Fruit fly (Drosophila melanogaster) whole organism, pupa: ENCODE measurements around the gene Swt1.

ENCODE experiments used
- CG10348 ChIP-seq: fragments of 200-800 bp; sonication (Bioruptor generic); IDR thresholded peaks from 2 replicates; pipeline ENCODE4 v1.3.6; 2022; ENCODE audit warnings: missing biosample characterization, missing genetic modification characterization
- CG12605 ChIP-seq: fragments of 200-800 bp; sonication (Bioruptor generic); IDR thresholded peaks from 2 replicates; pipeline ENCODE4 v1.3.6; 2022; ENCODE audit warnings: missing biosample characterization, missing genetic modification characterization
- CG13204 ChIP-seq: fragments of 200-800 bp; sonication (Bioruptor generic); optimal IDR thresholded peaks from 2 replicates; lab custom pipeline; 2018; ENCODE audit warnings: missing biosample characterization, mild to moderate bottlenecking, missing genetic modification characterization, moderate library complexity
- CG14655 ChIP-seq: fragments of 200-800 bp; sonication (Bioruptor generic); optimal IDR thresholded peaks from 3 replicates; lab custom pipeline; 2017; ENCODE audit warnings: mild to moderate bottlenecking, missing biosample characterization, missing genetic modification reagents, missing genetic modification characterization
- CG15710 ChIP-seq: fragments of 200-800 bp; sonication (Bioruptor generic); optimal IDR thresholded peaks from 2 replicates; lab custom pipeline; 2018; ENCODE audit warnings: missing biosample characterization, mild to moderate bottlenecking, missing genetic modification characterization, moderate library complexity
- CG17806 ChIP-seq: fragments of 200-800 bp; sonication (Bioruptor generic); optimal IDR thresholded peaks from 2 replicates; lab custom pipeline; 2018; ENCODE audit warnings: missing biosample characterization, mild to moderate bottlenecking, missing genetic modification characterization, moderate library complexity
- CG32121 ChIP-seq: fragments of 200-800 bp; sonication (Bioruptor generic); IDR thresholded peaks from 2 replicates; pipeline ENCODE4 v1.3.6; 2022; ENCODE audit warnings: missing biosample characterization, missing genetic modification characterization
- CG34367 ChIP-seq: fragments of 200-800 bp; sonication (Bioruptor generic); optimal IDR thresholded peaks from 2 replicates; lab custom pipeline; 2018; ENCODE audit warnings: missing biosample characterization, mild to moderate bottlenecking, missing genetic modification characterization
- CG4496 ChIP-seq: fragments of 200-800 bp; sonication (Bioruptor generic); IDR thresholded peaks from 3 replicates; pipeline ENCODE4 v1.3.6; 2022; ENCODE audit warnings: missing biosample characterization, missing genetic modification characterization
- CG8159 ChIP-seq: fragments of 200-800 bp; sonication (Bioruptor generic); optimal IDR thresholded peaks from 3 replicates; lab custom pipeline; 2018; ENCODE audit warnings: missing biosample characterization, mild to moderate bottlenecking, missing genetic modification characterization, moderate library complexity
- CG8301 ChIP-seq: fragments of 200-800 bp; sonication (Bioruptor generic); optimal IDR thresholded peaks from 2 replicates; lab custom pipeline; 2018; ENCODE audit warnings: missing biosample characterization, mild to moderate bottlenecking, missing genetic modification characterization
- CG9948 ChIP-seq: fragments of 200-800 bp; sonication (Bioruptor generic); optimal IDR thresholded peaks from 2 replicates; lab custom pipeline; 2018; ENCODE audit warnings: missing biosample characterization, mild to moderate bottlenecking, missing genetic modification characterization, moderate library complexity
- D1 ChIP-seq: fragments of 200-800 bp; sonication (Bioruptor generic); optimal IDR thresholded peaks from 2 replicates; lab custom pipeline; 2018; ENCODE audit warnings: missing biosample characterization, mild to moderate bottlenecking, missing genetic modification characterization, moderate library complexity
- EcR ChIP-seq: fragments of 200-800 bp; sonication (Bioruptor generic); optimal IDR thresholded peaks from 3 replicates; lab custom pipeline; 2019; ENCODE audit warnings: missing biosample characterization, missing genetic modification characterization, mild to moderate bottlenecking, moderate library complexity, missing genetic modification reagents
- Ets98B ChIP-seq: fragments of 200-800 bp; sonication (Bioruptor generic); IDR thresholded peaks from 2 replicates; pipeline ENCODE4 v1.3.6; 2022; ENCODE audit warnings: missing biosample characterization, missing genetic modification characterization
- Pif1A ChIP-seq: fragments of 200-800 bp; sonication (Bioruptor generic); optimal IDR thresholded peaks from 3 replicates; lab custom pipeline; 2016; ENCODE audit warnings: missing biosample characterization, missing genetic modification characterization
- Pif1B ChIP-seq: fragments of 200-800 bp; sonication (Bioruptor generic); optimal IDR thresholded peaks from 3 replicates; lab custom pipeline; 2016; ENCODE audit warnings: missing biosample characterization, missing genetic modification characterization
- Snoo ChIP-seq: fragments of 200-800 bp; sonication (Bioruptor generic); optimal IDR thresholded peaks from 3 replicates; lab custom pipeline; 2017; ENCODE audit warnings: missing biosample characterization, mild to moderate bottlenecking, missing genetic modification characterization, inconsistent platforms
- fd96Ca ChIP-seq: fragments of 200-800 bp; sonication (Bioruptor generic); IDR thresholded peaks from 3 replicates; pipeline ENCODE4 v1.3.6; 2022; ENCODE audit warnings: missing biosample characterization, missing genetic modification characterization
- gl ChIP-seq: fragments of 200-800 bp; sonication (Bioruptor generic); optimal IDR thresholded peaks from 2 replicates; lab custom pipeline; 2018; ENCODE audit warnings: missing biosample characterization, mild to moderate bottlenecking, missing genetic modification characterization
- rn ChIP-seq: fragments of 200-800 bp; sonication (Bioruptor generic); IDR thresholded peaks from 2 replicates; pipeline ENCODE4 v1.3.6; 2022; ENCODE audit warnings: missing biosample characterization, missing genetic modification characterization

Swt1 gene

dm6 chrX:18129297-18129696 lies 39.0 kb upstream of the Swt1 start:
- no peak for TF ChIP-seq CG13204 (GFP tag; lab: Kevin White, UChicago)
- TF ChIP-seq Ets98B (GFP tag; lab: Robert Waterston, UW) = no peak
- TF ChIP-seq CG9948 = no peak
- TF ChIP-seq D1 (tag; lab: Kevin White, UChicago) = no peak
- TF ChIP-seq rn (GFP tag; lab: Robert Waterston, UW) = no peak
- no peak for TF ChIP-seq CG8301 (tag; lab: Kevin White, UChicago)
- no peak for TF ChIP-seq Pif1A
- no peak for TF ChIP-seq Pif1B (GFP tag; lab: Kevin White, UChicago)
- no peak for TF ChIP-seq Snoo (tag; lab: Kevin White, UChicago)
- TF ChIP-seq CG15710 (tag; lab: Kevin White, UChicago) = no peak

dm6 chrX:18125520-18125919 lies 35.2 kb upstream of the Swt1 start:
- TF ChIP-seq CG32121 (GFP tag; lab: Robert Waterston, UW) (no peak), Pif1A (no peak), CG12605 (GFP tag; lab: Robert Waterston, UW) (no peak), Snoo (tag; lab: Kevin White, UChicago) (no peak), fd96Ca (GFP tag; lab: Robert Waterston, UW) (no peak), Pif1B (GFP tag; lab: Kevin White, UChicago) (no peak), EcR (GFP tag; lab: Kevin White, UChicago) (no peak), rn (GFP tag; lab: Robert Waterston, UW) (no peak), CG14655 (GFP tag; lab: Kevin White, UChicago) (no peak)

- no peak for TF ChIP-seq CG32121 (GFP tag; lab: Robert Waterston, UW)
Observed at dm6 chrX:18118519-18118918, 28.2 kb upstream of the Swt1 start.

- TF ChIP-seq D1 (tag; lab: Kevin White, UChicago) (no peak), Snoo (tag; lab: Kevin White, UChicago) (no peak), CG10348 (GFP tag; lab: Robert Waterston, UW) (no peak), CG32121 (GFP tag; lab: Robert Waterston, UW) (no peak), Pif1A (no peak), fd96Ca (GFP tag; lab: Robert Waterston, UW) (no peak)
Observed at dm6 chrX:18116811-18117383, 26.6 kb upstream of the Swt1 start, which contains the start of gene wupA. wupA (minus strand) TSS chrX:18116922.

dm6 chrX:18114770-18115169 lies 24.5 kb upstream of the Swt1 start:
- TF ChIP-seq Snoo (tag; lab: Kevin White, UChicago) (no peak), gl (tag; lab: Kevin White, UChicago) (no peak), EcR (GFP tag; lab: Kevin White, UChicago) (no peak), CG4496 (GFP tag; lab: Robert Waterston, UW) (no peak), D1 (tag; lab: Kevin White, UChicago) (no peak), CG9948 (no peak), CG12605 (GFP tag; lab: Robert Waterston, UW) (no peak), CG8301 (tag; lab: Kevin White, UChicago) (no peak), CG8159 (tag; lab: Kevin White, UChicago) (no peak), Pif1A (no peak)

dm6 chrX:18108676-18109075 lies 18.4 kb upstream of the Swt1 start:
- TF ChIP-seq CG9948 (no peak), CG12605 (GFP tag; lab: Robert Waterston, UW) (no peak), CG32121 (GFP tag; lab: Robert Waterston, UW) (no peak), CG4496 (GFP tag; lab: Robert Waterston, UW) (no peak), CG17806 (no peak), Pif1A (no peak), Snoo (tag; lab: Kevin White, UChicago) (no peak), CG34367 (tag; lab: Kevin White, UChicago) (no peak), CG15710 (tag; lab: Kevin White, UChicago) (no peak), CG8301 (tag; lab: Kevin White, UChicago) (no peak), D1 (tag; lab: Kevin White, UChicago) (no peak), CG14655 (GFP tag; lab: Kevin White, UChicago) (no peak)

dm6 chrX:18106686-18107085 lies 16.4 kb upstream of the Swt1 start:
- TF ChIP-seq CG12605 (GFP tag; lab: Robert Waterston, UW) (no peak), D1 (tag; lab: Kevin White, UChicago) (no peak), CG9948 (no peak), Snoo (tag; lab: Kevin White, UChicago) (no peak), Ets98B (GFP tag; lab: Robert Waterston, UW) (no peak), CG15710 (tag; lab: Kevin White, UChicago) (no peak), CG4496 (GFP tag; lab: Robert Waterston, UW) (no peak), CG10348 (GFP tag; lab: Robert Waterston, UW) (no peak), CG8301 (tag; lab: Kevin White, UChicago) (no peak), fd96Ca (GFP tag; lab: Robert Waterston, UW) (no peak), CG13204 (GFP tag; lab: Kevin White, UChicago) (no peak), rn (GFP tag; lab: Robert Waterston, UW) (no peak), CG17806 (no peak)
